Fruit fly (Drosophila melanogaster): ENCODE data around the gene ND-51.

The ND-51 gene

dm6 chr2L:6048542-6048941, 14.0 kb downstream of the ND-51 start, which contains the start of the genes CG34179 and slmo (continued):
- TF ChIP-seq grau (tag; optimal IDR thresholded peaks at IDR 0.05) (no peak), pzg (GFP tag; optimal IDR thresholded peaks at IDR 0.05) (peak; percentile 42), onecut (GFP tag; IDR thresholded peaks at IDR 0.05) (peak; percentile 48; the same call in 1 of the 2 replicates), amos (GFP tag; IDR thresholded peaks at IDR 0.05; ENCODE audit: partially characterized antibody) (0 out of 2 replicates have a peak, but pooled peaks have one; percentile 12), stwl (tag; optimal IDR thresholded peaks at IDR 0.05) (peak; percentile 2), crp (GFP tag; optimal IDR thresholded peaks at IDR 0.05) (peak; percentile 2 to 90), CG16813 (GFP tag; IDR thresholded peaks at IDR 0.05; ENCODE audit: partially characterized antibody) (peak; percentile 22; the same call in 2 of the 3 replicates), MESR4 (GFP tag; optimal IDR thresholded peaks at IDR 0.05) (peak; percentile 41), trem (tag; optimal IDR thresholded peaks at IDR 0.05) (peak; percentile 35), CG14710 (tag; optimal IDR thresholded peaks at IDR 0.05) (peak; percentile 99), Sin3A (optimal IDR thresholded peaks at IDR 0.05) (peak; percentile 13)

- TF ChIP-seq lbe (GFP tag; optimal IDR thresholded peaks at IDR 0.05) (no peak), CG12744 (GFP tag; optimal IDR thresholded peaks at IDR 0.05) (no peak), Doc2 (GFP tag; IDR thresholded peaks at IDR 0.05) (no peak), hth (optimal IDR thresholded peaks at IDR 0.05) (no peak), ab (GFP tag; optimal IDR thresholded peaks at IDR 0.05) (no peak), vfl (GFP tag; optimal IDR thresholded peaks at IDR 0.05) (no peak), pan (optimal IDR thresholded peaks at IDR 0.05) (no peak), pan (GFP tag; optimal IDR thresholded peaks at IDR 0.05 in 1 of 2, IDR thresholded peaks at IDR 0.05 in 1 of 2) (peak in 1 of 2 experiments; percentile 43), ase (GFP tag; IDR thresholded peaks at IDR 0.05) (peak; percentile 34; the same call in 1 of the 3 replicates), h (optimal IDR thresholded peaks at IDR 0.05) (no peak), fd102C (GFP tag; optimal IDR thresholded peaks at IDR 0.05) (no peak), Adf1 (GFP tag; IDR thresholded peaks at IDR 0.05) (peak; percentile 33; the same call in 1 of the 2 replicates), CG12236 (GFP tag; optimal IDR thresholded peaks at IDR 0.05) (no peak), Dbx (GFP tag; IDR thresholded peaks at IDR 0.05) (peak; percentile 52; the same call in 2 of the 3 replicates), CG10979 (tag; optimal IDR thresholded peaks at IDR 0.05) (peak; percentile 0), sens (GFP tag) (peak; percentile 25), gsb-n (tag; optimal IDR thresholded peaks at IDR 0.05) (no peak), Six4 (GFP tag; optimal IDR thresholded peaks at IDR 0.05) (no peak), chn (GFP tag; optimal IDR thresholded peaks at IDR 0.05) (peak; percentile 62), kah (GFP tag; optimal IDR thresholded peaks at IDR 0.05) (no peak), Opbp (GFP tag; IDR thresholded peaks at IDR 0.05; ENCODE audit: partially characterized antibody) (peak; percentile 88), HHEX (GFP tag; optimal IDR thresholded peaks at IDR 0.05) (no peak), exex (tag; optimal IDR thresholded peaks at IDR 0.05) (no peak), schlank (tag; optimal IDR thresholded peaks at IDR 0.05) (no peak), tio (GFP tag; optimal IDR thresholded peaks at IDR 0.05) (no peak), ap (GFP tag; IDR thresholded peaks at IDR 0.05) (no peak), CG7357 (GFP tag; IDR thresholded peaks at IDR 0.05) (no peak), CG10321 (GFP tag; IDR thresholded peaks at IDR 0.05) (no peak), eve (GFP tag; optimal IDR thresholded peaks at IDR 0.05) (no peak), Hmr (GFP tag; optimal IDR thresholded peaks at IDR 0.05) (peak; percentile 31), trem (tag; optimal IDR thresholded peaks at IDR 0.05) (peak; percentile 36), Kr (GFP tag; optimal IDR thresholded peaks at IDR 0.05) (no peak), Gug (GFP tag; IDR thresholded peaks at IDR 0.05) (peak; percentile 63; the same call in 1 of the 4 replicates), abd-A (tag; optimal IDR thresholded peaks at IDR 0.05) (no peak), toy (GFP tag; IDR thresholded peaks at IDR 0.05) (no peak), ro (GFP tag; IDR thresholded peaks at IDR 0.05) (no peak; the same call in 1 of the 2 replicates), CG4404 (GFP tag; IDR thresholded peaks at IDR 0.05) (no peak), bigmax (GFP tag; optimal IDR thresholded peaks at IDR 0.05) (peak; percentile 28), Stat92E (GFP tag; optimal IDR thresholded peaks at IDR 0.05) (no peak)
Measured at dm6 chr2L:6047528-6048160, 14.9 kb downstream of the ND-51 start, which contains the start of gene IPIP. Gene IPIP (plus strand): TSS chr2L:6048002.
